Fruit fly (Drosophila melanogaster) whole organism: ENCODE data around the gene CG12024.

Experiments
- psq ChIP-seq: fragments of >200 bp; optimal IDR thresholded peaks from 2 replicates; lab custom pipeline; 2017
- usp ChIP-seq: fragments of >200 bp; optimal IDR thresholded peaks from 2 replicates; lab custom pipeline; 2017; ENCODE audit warnings: missing biosample characterization, missing genetic modification characterization, mixed read lengths

DNA sequence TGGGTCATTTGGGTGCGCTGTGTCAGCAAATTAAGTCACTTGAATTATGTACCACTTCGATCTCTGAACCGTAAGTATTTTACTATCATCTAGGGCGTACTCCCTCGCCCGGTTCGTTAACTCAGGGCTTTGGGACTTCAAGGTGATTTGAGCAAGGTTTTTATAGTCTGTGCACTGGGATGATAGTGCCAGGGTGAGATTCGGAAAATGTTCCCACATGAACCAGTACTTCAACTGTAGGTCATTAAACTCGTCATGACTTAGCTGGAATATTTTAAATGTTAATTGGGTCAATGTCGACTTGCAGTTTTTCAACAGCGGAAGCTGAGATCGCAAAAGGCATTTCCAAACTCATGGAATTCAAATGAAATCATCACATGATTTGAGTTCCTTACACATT is 1.5 kb upstream of the CG12024 start, which contains the start of gene CNMa:
- TF ChIP-seq psq (lab: Kevin White, UChicago) (no peak), usp (no peak)
